Fruit fly (Drosophila melanogaster) whole organism, embryonic: ENCODE measurements around the gene CG33258.

ENCODE experiments used
- Bgb ChIP-seq: fragments of 200-800 bp; sonication (Bioruptor generic); IDR thresholded peaks from 2 replicates; pipeline ENCODE4 v1.3.6; 2022; ENCODE audit warnings: missing biosample characterization, missing genetic modification characterization; ENCODE audit not compliant: partially characterized antibody
- CG10274 ChIP-seq: fragments of 200-800 bp; sonication (Bioruptor generic); optimal IDR thresholded peaks from 3 replicates; lab custom pipeline; 2017; ENCODE audit warnings: missing biosample characterization, mild to moderate bottlenecking, missing genetic modification characterization
- CG10321 ChIP-seq: fragments of 200-800 bp; sonication (Bioruptor generic); IDR thresholded peaks from 2 replicates; pipeline ENCODE4 v1.3.6; 2022; ENCODE audit warnings: missing biosample characterization, missing genetic modification characterization
- CG10462 ChIP-seq: fragments of 200-800 bp; sonication (Bioruptor generic); optimal IDR thresholded peaks from 2 replicates; lab custom pipeline; 2016; ENCODE audit warnings: missing biosample characterization, missing genetic modification characterization
- CG11723 ChIP-seq: fragments of 200-800 bp; sonication (Bioruptor generic); optimal IDR thresholded peaks from 2 replicates; lab custom pipeline; 2017; ENCODE audit warnings: missing biosample characterization, mild to moderate bottlenecking, missing genetic modification characterization
- CG12744 ChIP-seq: fragments of 200-800 bp; sonication (Bioruptor generic); optimal IDR thresholded peaks from 2 replicates; lab custom pipeline; 2016; ENCODE audit warnings: missing biosample characterization, missing genetic modification characterization
- CG13894 ChIP-seq: fragments of 200-800 bp; sonication (Bioruptor generic); optimal IDR thresholded peaks from 3 replicates; lab custom pipeline; 2018; ENCODE audit warnings: missing biosample characterization, mild to moderate bottlenecking, missing genetic modification characterization, moderate library complexity
- CG14667 ChIP-seq: fragments of 200-800 bp; sonication (Bioruptor generic); IDR thresholded peaks from 2 replicates; pipeline ENCODE4 v1.3.6; 2022; ENCODE audit warnings: missing biosample characterization, missing genetic modification characterization
- CG1647 ChIP-seq: fragments of 200-800 bp; sonication (Bioruptor generic); optimal IDR thresholded peaks from 3 replicates; lab custom pipeline; 2016; ENCODE audit warnings: missing biosample characterization, missing genetic modification characterization
- CG17328 ChIP-seq: fragments of 200-800 bp; sonication (Bioruptor generic); IDR thresholded peaks from 2 replicates; pipeline ENCODE4 v1.3.6; 2022; ENCODE audit warnings: missing biosample characterization, missing genetic modification characterization
- CG17802 ChIP-seq: fragments of 200-800 bp; sonication (Bioruptor generic); optimal IDR thresholded peaks from 2 replicates; lab custom pipeline; 2018; ENCODE audit warnings: missing biosample characterization, mild to moderate bottlenecking, missing genetic modification characterization, moderate library complexity
- CG18262 ChIP-seq: fragments of 200-800 bp; optimal IDR thresholded peaks from 3 replicates; lab custom pipeline; 2019; ENCODE audit warnings: missing biosample characterization, mild to moderate bottlenecking, missing genetic modification characterization, moderate library complexity
- CG2129 ChIP-seq: fragments of 200-800 bp; sonication (Bioruptor generic); IDR thresholded peaks from 2 replicates; pipeline ENCODE4 v1.3.6; 2022; ENCODE audit warnings: missing biosample characterization, missing genetic modification characterization; ENCODE audit not compliant: partially characterized antibody
- CG34376 ChIP-seq: fragments of 200-800 bp; sonication (Bioruptor generic); optimal IDR thresholded peaks from 2 replicates; lab custom pipeline; 2018; ENCODE audit warnings: missing biosample characterization, mild to moderate bottlenecking, missing genetic modification characterization
- CG4360 ChIP-seq: fragments of 200-800 bp; sonication (Bioruptor generic); IDR thresholded peaks from 2 replicates; pipeline ENCODE4 v1.3.6; 2022; ENCODE audit warnings: missing biosample characterization, missing genetic modification characterization
- CG4617 ChIP-seq: fragments of 200-800 bp; sonication (Bioruptor generic); optimal IDR thresholded peaks from 3 replicates; lab custom pipeline; 2016; ENCODE audit warnings: missing biosample characterization, missing genetic modification characterization, borderline replicate concordance
- CG6254 ChIP-seq: fragments of 200-800 bp; sonication (Bioruptor generic); optimal IDR thresholded peaks from 3 replicates; lab custom pipeline; 2017; ENCODE audit warnings: mild to moderate bottlenecking, missing biosample characterization, missing genetic modification reagents, missing genetic modification characterization
- CG6272 ChIP-seq: fragments of 200-800 bp; sonication (Bioruptor generic); IDR thresholded peaks from 2 replicates; pipeline ENCODE4 v1.3.6; 2022; ENCODE audit warnings: missing biosample characterization, missing genetic modification characterization
- CG6683 ChIP-seq: fragments of 200-800 bp; sonication (Bioruptor generic); optimal IDR thresholded peaks from 2 replicates; lab custom pipeline; 2017; ENCODE audit warnings: missing biosample characterization, mild to moderate bottlenecking, missing genetic modification characterization, missing genetic modification reagents
- CG6689 ChIP-seq: fragments of 200-800 bp; sonication (Bioruptor generic); IDR thresholded peaks from 2 replicates; pipeline ENCODE4 v1.3.6; 2022; ENCODE audit warnings: missing biosample characterization, missing genetic modification characterization
- CG6765 ChIP-seq: fragments of 200-800 bp; sonication (Bioruptor generic); optimal IDR thresholded peaks from 3 replicates; lab custom pipeline; 2017; ENCODE audit warnings: missing biosample characterization, mild to moderate bottlenecking, missing genetic modification characterization
- CG7372 ChIP-seq: fragments of 200-800 bp; sonication (Bioruptor generic); IDR thresholded peaks from 2 replicates; pipeline ENCODE4 v1.3.6; 2022; ENCODE audit warnings: missing biosample characterization, missing genetic modification characterization
- CG7786 ChIP-seq: fragments of 200-800 bp; sonication (Bioruptor generic); optimal IDR thresholded peaks from 2 replicates; lab custom pipeline; 2016; ENCODE audit warnings: missing biosample characterization, missing genetic modification characterization
- CG8359 ChIP-seq: fragments of 200-800 bp; sonication (Bioruptor generic); optimal IDR thresholded peaks from 2 replicates; lab custom pipeline; 2017; ENCODE audit warnings: missing biosample characterization, mild to moderate bottlenecking, missing genetic modification characterization, borderline replicate concordance
- CG8388 ChIP-seq: fragments of 200-800 bp; sonication (Bioruptor generic); optimal IDR thresholded peaks from 2 replicates; lab custom pipeline; 2019; ENCODE audit warnings: missing biosample characterization, mild to moderate bottlenecking, missing genetic modification characterization, moderate library complexity
- CG9932 ChIP-seq: fragments of 200-800 bp; sonication (Bioruptor generic); IDR thresholded peaks from 2 replicates; pipeline ENCODE4 v1.3.6; 2022; ENCODE audit warnings: missing biosample characterization, missing genetic modification characterization
- D ChIP-seq, 2 experiments: fragments of 200-800 bp in 1 of 2; fragments of >200 bp in 1 of 2; sonication (Bioruptor generic) in 1 of 2; optimal IDR thresholded peaks; 2 replicates in 1 of 2; 3 replicates in 1 of 2; lab custom pipeline; 2017; ENCODE audit warnings: mild to moderate bottlenecking in 1 of 2, missing biosample characterization in 1 of 2, missing genetic modification characterization in 1 of 2, missing genetic modification reagents in 1 of 2
- HLH3B ChIP-seq: fragments of 200-800 bp; sonication (Bioruptor generic); IDR thresholded peaks from 2 replicates; pipeline ENCODE4 v1.3.6; 2022; ENCODE audit warnings: missing biosample characterization, missing genetic modification characterization
- Lim3 ChIP-seq: fragments of 200-800 bp; sonication (Bioruptor generic); IDR thresholded peaks from 2 replicates; pipeline ENCODE4 v1.3.6; 2022; ENCODE audit warnings: missing biosample characterization, missing genetic modification characterization
- Mes4 ChIP-seq: fragments of 200-800 bp; sonication (Bioruptor generic); optimal IDR thresholded peaks from 2 replicates; lab custom pipeline; 2016; ENCODE audit warnings: missing biosample characterization, missing genetic modification characterization
- Rfx ChIP-seq: fragments of 200-800 bp; sonication (Bioruptor generic); IDR thresholded peaks from 2 replicates; pipeline ENCODE4 v1.3.6; 2022; ENCODE audit warnings: missing biosample characterization, missing genetic modification characterization
- Stat92E ChIP-seq, 3 experiments: fragments of >200 bp in 2 of 3; fragments of 200-800 bp in 1 of 3; sonication (Bioruptor generic) in 1 of 3; optimal IDR thresholded peaks; 2 replicates each; lab custom pipeline; 2017 to 2019; ENCODE audit warnings: missing biosample characterization in 3 of 3, missing genetic modification characterization in 3 of 3, mild to moderate bottlenecking in 1 of 3, moderate library complexity in 1 of 3
- Tbp ChIP-seq: fragments of >200 bp; optimal IDR thresholded peaks from 2 replicates; lab custom pipeline; 2018; ENCODE audit warnings: missing biosample characterization, missing genetic modification characterization
- cad ChIP-seq: fragments of >200 bp; optimal IDR thresholded peaks from 2 replicates; lab custom pipeline; 2017; ENCODE audit warnings: missing biosample characterization, missing genetic modification characterization
- cwo ChIP-seq: fragments of 200-800 bp; sonication (Bioruptor generic); optimal IDR thresholded peaks from 3 replicates; lab custom pipeline; 2017; ENCODE audit warnings: missing biosample characterization, missing genetic modification characterization, mild to moderate bottlenecking, moderate library complexity, missing genetic modification reagents
- da ChIP-seq: fragments of 200-800 bp; sonication (Bioruptor generic); optimal IDR thresholded peaks from 2 replicates; lab custom pipeline; 2016; ENCODE audit warnings: missing biosample characterization, missing genetic modification characterization
- dan ChIP-seq: fragments of 200-800 bp; sonication (Bioruptor generic); IDR thresholded peaks from 2 replicates; pipeline ENCODE4 v1.3.6; 2022; ENCODE audit warnings: missing biosample characterization, missing genetic modification characterization
- danr ChIP-seq: fragments of 200-800 bp; sonication (Bioruptor generic); IDR thresholded peaks from 2 replicates; pipeline ENCODE4 v1.3.6; 2022; ENCODE audit warnings: missing biosample characterization, missing genetic modification characterization
- grau ChIP-seq: fragments of 200-800 bp; optimal IDR thresholded peaks from 3 replicates; lab custom pipeline; 2019; ENCODE audit warnings: missing biosample characterization, mild to moderate bottlenecking, missing genetic modification characterization, moderate library complexity
- inv ChIP-seq: fragments of 200-800 bp; sonication (Bioruptor generic); IDR thresholded peaks from 2 replicates; pipeline ENCODE4 v1.3.6; 2022; ENCODE audit warnings: missing biosample characterization, missing genetic modification characterization; ENCODE audit not compliant: partially characterized antibody
- lilli ChIP-seq: fragments of 200-800 bp; sonication (Bioruptor generic); optimal IDR thresholded peaks from 3 replicates; lab custom pipeline; 2016; ENCODE audit warnings: missing biosample characterization, missing genetic modification characterization
- p53 ChIP-seq: fragments of 200-800 bp; sonication (Bioruptor generic); optimal IDR thresholded peaks from 2 replicates; lab custom pipeline; 2016; ENCODE audit warnings: missing biosample characterization, missing genetic modification characterization
- pita ChIP-seq: fragments of 200-800 bp; sonication (Bioruptor generic); optimal IDR thresholded peaks from 2 replicates; lab custom pipeline; 2017; ENCODE audit warnings: missing biosample characterization, mild to moderate bottlenecking, missing genetic modification characterization
- schlank ChIP-seq: fragments of 200-800 bp; sonication (Bioruptor generic); optimal IDR thresholded peaks from 2 replicates; lab custom pipeline; 2018; ENCODE audit warnings: missing biosample characterization, mild to moderate bottlenecking, missing genetic modification characterization
- scrt ChIP-seq: fragments of 200-800 bp; sonication (Bioruptor generic); optimal IDR thresholded peaks from 2 replicates; lab custom pipeline; 2018; ENCODE audit warnings: missing biosample characterization, mild to moderate bottlenecking, missing genetic modification characterization, moderate library complexity
- sens ChIP-seq: fragments of 200-800 bp; sonication (Bioruptor generic); peaks from one replicate; lab custom pipeline; 2016; ENCODE audit warnings: missing biosample characterization, missing genetic modification characterization
- tgo ChIP-seq: fragments of 200-800 bp; sonication (Bioruptor generic); IDR thresholded peaks from 3 replicates; pipeline ENCODE4 v1.3.6; 2022; ENCODE audit warnings: missing biosample characterization, missing genetic modification characterization
- usp ChIP-seq: fragments of >200 bp; optimal IDR thresholded peaks from 2 replicates; lab custom pipeline; 2017; ENCODE audit warnings: missing biosample characterization, missing genetic modification characterization
- vnd ChIP-seq: fragments of 200-800 bp; sonication (Bioruptor generic); IDR thresholded peaks from 3 replicates; pipeline ENCODE4 v1.3.6; 2022; ENCODE audit warnings: missing biosample characterization, missing genetic modification characterization; ENCODE audit not compliant: partially characterized antibody
- yki ChIP-seq: fragments of >200 bp; optimal IDR thresholded peaks from 3 replicates; lab custom pipeline; 2018

Gene CG33258

dm6 chr3L:16037048-16037477 is 45.3 kb upstream of the CG33258 start (continued):
- TF ChIP-seq CG6689: peak; percentile 74
- peak; percentile 61 for TF ChIP-seq CG7786
- TF ChIP-seq CG7372 (GFP tag; lab: Robert Waterston, UW): peak; percentile 73
- peak; percentile 59 for TF ChIP-seq da (GFP tag; lab: Kevin White, UChicago)
- no peak for TF ChIP-seq CG4617
- peak; percentile 72 for TF ChIP-seq cwo
- TF ChIP-seq CG6765 (GFP tag; lab: Kevin White, UChicago): peak; percentile 74
- TF ChIP-seq CG34376 (GFP tag; lab: Kevin White, UChicago): peak; percentile 73
- TF ChIP-seq Lim3: 0 out of 2 replicates have a peak, but pooled peaks have one; percentile 6
- TF ChIP-seq CG18262 (tag; lab: Kevin White, UChicago): peak; percentile 72
- TF ChIP-seq CG1647 (GFP tag; lab: Kevin White, UChicago): peak; percentile 81
- peak; percentile 96 for TF ChIP-seq sens (GFP tag; lab: Kevin White, UChicago)
- no peak for TF ChIP-seq dan (GFP tag; lab: Robert Waterston, UW)
- TF ChIP-seq lilli (GFP tag; lab: Kevin White, UChicago): peak; percentile 87
- peak; percentile 81 for TF ChIP-seq CG17328 (GFP tag; lab: Robert Waterston, UW)
- peak; percentile 85 for TF ChIP-seq CG9932 (GFP tag; lab: Robert Waterston, UW)
- 0 out of 2 replicates have a peak, but pooled peaks have one; percentile 7 for TF ChIP-seq CG6272 (GFP tag; lab: Robert Waterston, UW)
- no peak for TF ChIP-seq CG2129
- peak; percentile 23 for TF ChIP-seq schlank
- TF ChIP-seq Mes4: peak; percentile 54
- peak; percentile 65 for TF ChIP-seq scrt (GFP tag; lab: Kevin White, UChicago)
- TF ChIP-seq CG10321 (GFP tag; lab: Robert Waterston, UW): peak; percentile 60; the same call in 1 of the 2 replicates
- TF ChIP-seq p53 (GFP tag; lab: Kevin White, UChicago): peak; percentile 48
- no peak for TF ChIP-seq Tbp (GFP tag; lab: Kevin White, UChicago)
- TF ChIP-seq CG6254 (GFP tag; lab: Kevin White, UChicago): peak; percentile 57
- TF ChIP-seq CG10462 (GFP tag; lab: Kevin White, UChicago): peak; percentile 44
- no peak for TF ChIP-seq CG4360 (GFP tag; lab: Robert Waterston, UW)
- peak; percentile 38 for TF ChIP-seq yki (lab: Kevin White, UChicago)
- peak; percentile 4 for TF ChIP-seq CG17802 (tag; lab: Kevin White, UChicago)
- peak; percentile 68 for TF ChIP-seq CG8388 (GFP tag; lab: Kevin White, UChicago)
- TF ChIP-seq CG13894 (tag; lab: Kevin White, UChicago): peak; percentile 84
- TF ChIP-seq cad (GFP tag; lab: Kevin White, UChicago): no peak
- no peak for TF ChIP-seq usp (GFP tag; lab: Kevin White, UChicago)
- TF ChIP-seq CG6683 (GFP tag; lab: Kevin White, UChicago): peak; percentile 50
- peak; percentile 50 for TF ChIP-seq CG10274
- peak; percentile 45 for TF ChIP-seq CG11723
- peak; percentile 42; the same call in 1 of the 3 replicates for TF ChIP-seq vnd (GFP tag; lab: Robert Waterston, UW)
- peak; percentile 91 for TF ChIP-seq Rfx (GFP tag; lab: Robert Waterston, UW)
- peak in 1 of 3 experiments; percentile 17 for TF ChIP-seq Stat92E (GFP tag; optimal IDR thresholded peaks at IDR 0.05; lab: Kevin White, UChicago)
- peak; percentile 80 for TF ChIP-seq tgo (GFP tag; lab: Robert Waterston, UW)
- TF ChIP-seq danr (GFP tag; lab: Robert Waterston, UW): 0 out of 2 replicates have a peak, but pooled peaks have one; percentile 14
- peak; percentile 73 for TF ChIP-seq CG12744 (GFP tag; lab: Kevin White, UChicago)
- TF ChIP-seq CG8359 (GFP tag; lab: Kevin White, UChicago): peak; percentile 35
- TF ChIP-seq CG14667 (GFP tag; lab: Robert Waterston, UW): no peak; the same call in 1 of the 2 replicates
- no peak for TF ChIP-seq D (optimal IDR thresholded peaks at IDR 0.05; lab: Kevin White, UChicago)
- peak; percentile 44 for TF ChIP-seq D (GFP tag; optimal IDR thresholded peaks at IDR 0.05; lab: Kevin White, UChicago)
- TF ChIP-seq pita: peak; percentile 98
- TF ChIP-seq Bgb (GFP tag; lab: Robert Waterston, UW): peak; percentile 73
- no peak; the same call in 1 of the 2 replicates for TF ChIP-seq inv (GFP tag; lab: Robert Waterston, UW)
- peak; percentile 69 for TF ChIP-seq HLH3B (GFP tag; lab: Robert Waterston, UW)
- TF ChIP-seq grau: peak; percentile 76
